Worm (Caenorhabditis elegans) whole organism, mixed stage, embryonic: ENCODE measurements around the gene F59E12.17.

ENCODE experiments used
- M03D4.4 ChIP-seq: sonication (generic microtip); optimal IDR thresholded peaks from 2 replicates; lab custom pipeline; 2017; ENCODE audit warnings: mild to moderate bottlenecking, missing genetic modification characterization, missing compliant biosample characterization
- bed-3 ChIP-seq: fragments of 200-800 bp; sonication (Bioruptor generic); optimal IDR thresholded peaks from 3 replicates; lab custom pipeline; 2018; ENCODE audit warnings: mild to moderate bottlenecking, missing genetic modification characterization, moderate library complexity, missing compliant biosample characterization
- blmp-1 ChIP-seq: fragments of 150-350 bp; optimal IDR thresholded peaks from 2 replicates; lab custom pipeline; 2014; ENCODE audit warnings: missing biosample characterization, missing genetic modification characterization
- ceh-39 ChIP-seq: fragments of 150-350 bp; optimal IDR thresholded peaks from 2 replicates; lab custom pipeline; 2014; ENCODE audit warnings: missing biosample characterization, missing genetic modification characterization
- ceh-43 ChIP-seq: fragments of 200-800 bp; sonication (Bioruptor generic); optimal IDR thresholded peaks from 2 replicates; lab custom pipeline; 2018; ENCODE audit warnings: mild to moderate bottlenecking, missing genetic modification characterization, moderate library complexity, missing compliant biosample characterization
- ceh-83 ChIP-seq: fragments of 200-800 bp; sonication (Bioruptor generic); optimal IDR thresholded peaks from 2 replicates; lab custom pipeline; 2018; ENCODE audit warnings: mild to moderate bottlenecking, missing genetic modification characterization, missing compliant biosample characterization
- ces-1 ChIP-seq: fragments of 150-350 bp; optimal IDR thresholded peaks from 2 replicates; lab custom pipeline; 2014; ENCODE audit warnings: missing biosample characterization, missing genetic modification reagents, missing genetic modification characterization
- cnd-1 ChIP-seq: fragments of 200-800 bp; sonication (Bioruptor generic); optimal IDR thresholded peaks from 2 replicates; lab custom pipeline; 2018; ENCODE audit warnings: mild to moderate bottlenecking, missing genetic modification characterization, missing compliant biosample characterization
- drap-1 ChIP-seq: fragments of 200-800 bp; sonication (Bioruptor generic); optimal IDR thresholded peaks from 3 replicates; lab custom pipeline; 2018; ENCODE audit warnings: mild to moderate bottlenecking, missing genetic modification characterization, missing compliant biosample characterization
- elt-1 ChIP-seq: sonication (generic microtip); optimal IDR thresholded peaks from 2 replicates; lab custom pipeline; 2017; ENCODE audit warnings: missing genetic modification characterization, mild to moderate bottlenecking, missing compliant biosample characterization, antibody characterized with exemption, moderate library complexity, borderline replicate concordance; ENCODE audit not compliant: insufficient read depth
- elt-3 ChIP-seq: fragments of 150-350 bp; optimal IDR thresholded peaks from 2 replicates; lab custom pipeline; 2014; ENCODE audit warnings: missing biosample characterization, missing genetic modification characterization
- flh-1 ChIP-seq: fragments of 200-800 bp; sonication (Bioruptor generic); optimal IDR thresholded peaks from 2 replicates; lab custom pipeline; 2018; ENCODE audit warnings: mild to moderate bottlenecking, missing genetic modification characterization, moderate library complexity, missing compliant biosample characterization
- ham-2 ChIP-seq: fragments of 200-800 bp; sonication (Bioruptor generic); optimal IDR thresholded peaks from 2 replicates; lab custom pipeline; 2018; ENCODE audit warnings: mild to moderate bottlenecking, missing genetic modification characterization, missing compliant biosample characterization
- hlh-1 ChIP-seq: fragments of 150-350 bp; optimal IDR thresholded peaks from 2 replicates; lab custom pipeline; 2014; ENCODE audit warnings: missing biosample characterization, missing genetic modification reagents, missing genetic modification characterization
- lin-13 ChIP-seq: fragments of 150-350 bp; optimal IDR thresholded peaks from 2 replicates; lab custom pipeline; 2014; ENCODE audit warnings: missing biosample characterization, missing genetic modification characterization
- lin-32 ChIP-seq: fragments of 200-800 bp; sonication (Bioruptor generic); optimal IDR thresholded peaks from 2 replicates; lab custom pipeline; 2018; ENCODE audit warnings: mild to moderate bottlenecking, missing genetic modification characterization, missing compliant biosample characterization
- lsy-2 ChIP-seq: fragments of 150-350 bp; optimal IDR thresholded peaks from 2 replicates; lab custom pipeline; 2014; ENCODE audit warnings: missing biosample characterization, missing genetic modification characterization
- mab-5 ChIP-seq: fragments of 150-350 bp; optimal IDR thresholded peaks from 2 replicates; lab custom pipeline; 2014; ENCODE audit warnings: missing biosample characterization, missing genetic modification characterization
- mls-2 ChIP-seq: sonication (generic microtip); optimal IDR thresholded peaks from 2 replicates; lab custom pipeline; 2016; ENCODE audit warnings: mild to moderate bottlenecking, missing genetic modification characterization, moderate library complexity, missing compliant biosample characterization
- nhr-12 ChIP-seq: fragments of 150-350 bp; optimal IDR thresholded peaks from 2 replicates; lab custom pipeline; 2014; ENCODE audit warnings: missing biosample characterization, missing genetic modification characterization
- nhr-2 ChIP-seq: fragments of 150-350 bp; optimal IDR thresholded peaks from 2 replicates; lab custom pipeline; 2014; ENCODE audit warnings: missing biosample characterization, missing genetic modification characterization
- nhr-237 ChIP-seq: fragments of 150-350 bp; optimal IDR thresholded peaks from 2 replicates; lab custom pipeline; 2014; ENCODE audit warnings: missing biosample characterization, missing genetic modification characterization
- pha-4 ChIP-seq: fragments of 150-350 bp; optimal IDR thresholded peaks from 2 replicates; lab custom pipeline; 2018; ENCODE audit warnings: missing biosample characterization, missing genetic modification reagents, missing genetic modification characterization
- sem-2 ChIP-seq: fragments of 200-800 bp; sonication (Bioruptor generic); optimal IDR thresholded peaks from 2 replicates; lab custom pipeline; 2018; ENCODE audit warnings: mild to moderate bottlenecking, missing genetic modification characterization, missing compliant biosample characterization
- snpc-4 ChIP-seq: fragments of 150-350 bp; optimal IDR thresholded peaks from 2 replicates; lab custom pipeline; 2014; ENCODE audit warnings: missing biosample characterization, missing genetic modification characterization
- sptf-1 ChIP-seq: sonication (generic microtip); optimal IDR thresholded peaks from 2 replicates; lab custom pipeline; 2017; ENCODE audit warnings: mild to moderate bottlenecking, missing genetic modification characterization, moderate library complexity, missing compliant biosample characterization
- tbx-8 ChIP-seq: fragments of 200-800 bp; sonication (Bioruptor generic); optimal IDR thresholded peaks from 2 replicates; lab custom pipeline; 2018; ENCODE audit warnings: mild to moderate bottlenecking, missing genetic modification characterization, moderate library complexity, missing compliant biosample characterization
- unc-120 ChIP-seq: sonication (generic microtip); optimal IDR thresholded peaks from 2 replicates; lab custom pipeline; 2017; ENCODE audit warnings: missing genetic modification characterization, missing compliant biosample characterization; ENCODE audit not compliant: poor library complexity, severe bottlenecking
- unc-39 ChIP-seq: fragments of 150-350 bp; optimal IDR thresholded peaks from 2 replicates; lab custom pipeline; 2014; ENCODE audit warnings: missing biosample characterization, missing genetic modification characterization
- unc-62 ChIP-seq: fragments of 150-350 bp; optimal IDR thresholded peaks from 2 replicates; lab custom pipeline; 2014; ENCODE audit warnings: missing biosample characterization, missing genetic modification reagents, missing genetic modification characterization
- zip-8 ChIP-seq: fragments of 150-350 bp; optimal IDR thresholded peaks from 2 replicates; lab custom pipeline; 2014; ENCODE audit warnings: missing biosample characterization, missing genetic modification characterization
- ztf-11 ChIP-seq: fragments of 150-350 bp; optimal IDR thresholded peaks from 2 replicates; lab custom pipeline; 2014; ENCODE audit warnings: missing biosample characterization, missing genetic modification characterization

The F59E12.17 gene

DNA sequence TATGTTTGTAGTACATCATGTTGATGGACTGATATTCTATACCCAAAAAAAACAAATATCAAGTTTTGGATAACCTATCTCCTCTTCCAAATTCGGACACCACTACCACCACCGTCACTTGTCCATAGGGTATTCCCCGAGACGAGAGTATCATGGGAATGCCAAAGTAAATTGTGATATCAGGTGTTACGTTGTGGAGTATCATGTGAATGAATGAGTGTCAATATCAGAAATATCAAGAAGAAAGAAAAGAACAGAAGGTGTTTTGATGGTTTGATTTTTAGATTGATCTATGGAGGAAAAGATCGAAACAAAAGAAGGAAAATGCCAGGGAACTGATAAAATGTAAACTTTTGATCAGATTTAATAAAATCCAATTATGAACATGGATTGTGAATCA, 49.0 kb upstream of the F59E12.17 start:
- TF ChIP-seq snpc-4 (tag; lab: Kevin White, UChicago) = no peak
- no peak for TF ChIP-seq mls-2 (tag; lab: Kevin White, UChicago)
- TF ChIP-seq lsy-2 (tag; lab: Kevin White, UChicago) = no peak
- TF ChIP-seq zip-8 (tag; lab: Kevin White, UChicago) = no peak
- no peak for TF ChIP-seq sptf-1 (tag; lab: Kevin White, UChicago)
- TF ChIP-seq M03D4.4 (tag; lab: Kevin White, UChicago) = no peak
- no peak for TF ChIP-seq nhr-237
- TF ChIP-seq nhr-12 (tag; lab: Kevin White, UChicago) = no peak
- TF ChIP-seq lin-13 (tag; lab: Kevin White, UChicago) = no peak
- no peak for TF ChIP-seq elt-1
- no peak for TF ChIP-seq ceh-83
- no peak for TF ChIP-seq sem-2
- TF ChIP-seq unc-120 = no peak
- no peak for TF ChIP-seq flh-1 (GFP tag; lab: Kevin White, UChicago)
- no peak for TF ChIP-seq tbx-8
- TF ChIP-seq ceh-43 (GFP tag; lab: Kevin White, UChicago) = no peak

DNA sequence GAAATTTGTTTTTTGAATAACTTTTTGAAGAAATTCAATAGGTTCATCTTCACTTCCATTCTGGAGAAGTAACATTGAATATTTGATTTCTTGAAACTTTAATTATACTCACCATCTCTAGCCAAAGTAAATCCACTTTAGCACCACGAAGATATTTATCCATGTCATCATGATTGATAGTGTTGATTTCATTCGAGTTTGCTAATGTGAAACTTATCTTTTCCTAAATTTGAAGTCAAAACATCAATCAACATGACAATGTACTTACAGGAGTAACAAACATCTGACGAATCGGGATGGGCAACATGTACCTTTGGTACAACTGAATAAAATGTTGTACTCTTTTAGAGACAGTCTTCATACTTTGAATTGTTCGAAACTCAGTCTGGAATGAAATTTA, 48.1 kb upstream of the F59E12.17 start:
- TF ChIP-seq unc-39 (tag; lab: Kevin White, UChicago) = no peak
- no peak for TF ChIP-seq blmp-1 (tag; lab: Kevin White, UChicago)
- TF ChIP-seq elt-3 (tag; lab: Kevin White, UChicago) = no peak
- TF ChIP-seq sptf-1 (tag; lab: Kevin White, UChicago) = no peak
- TF ChIP-seq nhr-2 (tag; lab: Kevin White, UChicago) = no peak
- TF ChIP-seq lin-32 (GFP tag; lab: Kevin White, UChicago) = no peak
- no peak for TF ChIP-seq mls-2 (tag; lab: Kevin White, UChicago)
- TF ChIP-seq elt-1 = no peak
- TF ChIP-seq snpc-4 (tag; lab: Kevin White, UChicago) = no peak
- TF ChIP-seq nhr-12 (tag; lab: Kevin White, UChicago) = no peak
- no peak for TF ChIP-seq unc-120
- no peak for TF ChIP-seq ceh-43 (GFP tag; lab: Kevin White, UChicago)
- TF ChIP-seq zip-8 (tag; lab: Kevin White, UChicago) = no peak
- TF ChIP-seq M03D4.4 (tag; lab: Kevin White, UChicago) = no peak
- no peak for TF ChIP-seq ztf-11
- TF ChIP-seq sem-2 = no peak
- TF ChIP-seq lin-13 (tag; lab: Kevin White, UChicago) = no peak
- no peak for TF ChIP-seq flh-1 (GFP tag; lab: Kevin White, UChicago)
- TF ChIP-seq ham-2 (GFP tag; lab: Kevin White, UChicago) = no peak

DNA sequence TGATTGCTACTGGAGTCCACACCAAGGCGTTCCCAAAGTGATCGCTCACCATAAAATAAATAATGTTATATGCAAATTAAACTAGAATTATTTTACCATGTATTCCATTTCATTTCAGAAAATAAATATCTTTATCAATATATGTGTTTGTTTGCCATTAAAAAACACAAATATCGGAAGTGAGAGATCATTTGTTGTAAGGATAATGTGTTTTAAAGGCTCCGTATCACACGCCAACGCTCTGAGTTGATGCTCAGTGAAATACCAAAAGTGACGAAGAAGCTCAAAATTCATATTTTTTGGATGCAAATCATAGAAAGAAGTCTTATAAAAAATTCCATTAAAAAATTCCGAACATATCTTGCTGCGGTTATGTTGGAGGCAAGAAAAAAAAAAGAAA, 46.9 kb upstream of the F59E12.17 start:
- no peak for TF ChIP-seq pha-4 (tag; lab: Kevin White, UChicago)
- TF ChIP-seq unc-62 = no peak
- TF ChIP-seq nhr-237 = no peak
- no peak for TF ChIP-seq flh-1 (GFP tag; lab: Kevin White, UChicago)
- TF ChIP-seq ceh-39 = no peak
- TF ChIP-seq zip-8 (tag; lab: Kevin White, UChicago) = no peak
- TF ChIP-seq ceh-83 = no peak
- TF ChIP-seq ztf-11 = no peak
- TF ChIP-seq elt-3 (tag; lab: Kevin White, UChicago) = no peak
- TF ChIP-seq mab-5 (tag; lab: Kevin White, UChicago) = no peak
- TF ChIP-seq unc-39 (tag; lab: Kevin White, UChicago) = no peak
- no peak for TF ChIP-seq snpc-4 (tag; lab: Kevin White, UChicago)
- no peak for TF ChIP-seq ces-1 (GFP tag; lab: Kevin White, UChicago)

DNA sequence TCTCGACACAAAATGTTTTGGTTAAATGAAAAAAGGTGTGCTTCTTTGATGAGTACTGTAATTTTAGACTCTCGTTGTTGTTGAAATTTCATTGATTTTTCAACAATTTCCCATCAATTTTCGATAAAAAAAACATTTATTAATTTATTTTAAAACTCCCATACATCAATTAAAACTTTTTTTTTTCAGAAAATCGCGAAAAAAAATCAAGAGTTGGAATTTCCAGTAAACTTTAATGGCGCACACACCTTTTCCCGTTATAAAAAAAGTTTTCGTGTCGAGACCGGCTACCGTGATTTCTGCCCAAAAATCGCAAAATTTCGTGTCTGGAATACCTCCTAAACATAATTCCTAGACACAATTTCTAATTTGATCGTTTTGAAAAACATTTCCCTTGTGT, 45.5 kb upstream of the F59E12.17 start, which contains the start of gene C25H3.14:
Gene C25H3.14, plus strand, starts transcription at position 301 of the 400 bp plus-strand sequence.
- TF ChIP-seq tbx-8 (no peak), sptf-1 (tag; lab: Kevin White, UChicago) (no peak), snpc-4 (tag; lab: Kevin White, UChicago) (no peak), elt-3 (tag; lab: Kevin White, UChicago) (no peak), ceh-83 (no peak), ztf-11 (no peak), nhr-2 (tag; lab: Kevin White, UChicago) (no peak), cnd-1 (tag; lab: Kevin White, UChicago) (no peak), ham-2 (GFP tag; lab: Kevin White, UChicago) (no peak), bed-3 (GFP tag; lab: Kevin White, UChicago) (no peak), nhr-237 (no peak), sem-2 (no peak), drap-1 (GFP tag; lab: Kevin White, UChicago) (no peak), M03D4.4 (tag; lab: Kevin White, UChicago) (no peak), lin-13 (tag; lab: Kevin White, UChicago) (no peak), hlh-1 (tag; lab: Kevin White, UChicago) (no peak), flh-1 (GFP tag; lab: Kevin White, UChicago) (no peak), lin-32 (GFP tag; lab: Kevin White, UChicago) (no peak), ces-1 (GFP tag; lab: Kevin White, UChicago) (no peak)
